Worm (Caenorhabditis elegans) whole organism, L2 larva: ENCODE results near the gene irld-42.

Source experiments
- C34F6.9 ChIP-seq: fragments of 150-350 bp; optimal IDR thresholded peaks from 2 replicates; lab custom pipeline; 2014; ENCODE audit warnings: missing biosample characterization, missing genetic modification characterization
- F13H6.1 ChIP-seq: sonication (generic microtip); optimal IDR thresholded peaks from 2 replicates; lab custom pipeline; 2016; ENCODE audit warnings: missing genetic modification characterization, missing compliant biosample characterization
- Y55F3AM.14 ChIP-seq: fragments of 200-800 bp; sonication (Bioruptor generic); optimal IDR thresholded peaks from 2 replicates; lab custom pipeline; 2018; ENCODE audit warnings: mild to moderate bottlenecking, missing genetic modification characterization, missing compliant biosample characterization
- alr-1 ChIP-seq: fragments of 150-350 bp; optimal IDR thresholded peaks from 2 replicates; lab custom pipeline; 2014; ENCODE audit warnings: missing biosample characterization, missing genetic modification characterization
- aly-2 ChIP-seq: fragments of 150-350 bp; optimal IDR thresholded peaks from 2 replicates; lab custom pipeline; 2014; ENCODE audit warnings: missing biosample characterization, missing genetic modification characterization
- ama-1 ChIP-seq: fragments of 150-350 bp; optimal IDR thresholded peaks from 2 replicates; lab custom pipeline; 2018; ENCODE audit warnings: inconsistent platforms
- blmp-1 ChIP-seq: sonication (generic microtip); optimal IDR thresholded peaks from 2 replicates; lab custom pipeline; 2017; ENCODE audit warnings: missing genetic modification characterization, mild to moderate bottlenecking, missing compliant biosample characterization, antibody characterized with exemption, moderate library complexity; ENCODE audit not compliant: insufficient read depth
- ceh-82 ChIP-seq: fragments of 150-350 bp; optimal IDR thresholded peaks from 2 replicates; lab custom pipeline; 2014; ENCODE audit warnings: missing biosample characterization, missing genetic modification characterization
- crh-2 ChIP-seq: sonication (generic microtip); optimal IDR thresholded peaks from 2 replicates; lab custom pipeline; 2017; ENCODE audit warnings: missing biosample characterization, missing genetic modification characterization
- dmd-4 ChIP-seq: sonication (generic microtip); optimal IDR thresholded peaks from 2 replicates; lab custom pipeline; 2017; ENCODE audit warnings: missing biosample characterization, missing genetic modification characterization
- egl-27 ChIP-seq: sonication (generic microtip); optimal IDR thresholded peaks from 3 replicates; lab custom pipeline; 2017; ENCODE audit warnings: missing biosample characterization, missing genetic modification reagents, missing genetic modification characterization
- elt-1 ChIP-seq: fragments of 150-350 bp; optimal IDR thresholded peaks from 2 replicates; lab custom pipeline; 2014; ENCODE audit warnings: missing biosample characterization, missing genetic modification characterization
- fos-1 ChIP-seq: fragments of 150-350 bp; optimal IDR thresholded peaks from 2 replicates; lab custom pipeline; 2014; ENCODE audit warnings: missing biosample characterization, missing genetic modification characterization
- gmeb-1 ChIP-seq: fragments of 150-350 bp; optimal IDR thresholded peaks from 2 replicates; lab custom pipeline; 2014; ENCODE audit warnings: missing biosample characterization, missing genetic modification characterization
- lin-11 ChIP-seq: fragments of 150-350 bp; sonication (generic microtip); optimal IDR thresholded peaks from 2 replicates; lab custom pipeline; 2014; ENCODE audit warnings: missing biosample characterization, missing genetic modification characterization, inconsistent platforms, mixed read lengths
- lin-39 ChIP-seq: fragments of 150-350 bp; optimal IDR thresholded peaks from 2 replicates; lab custom pipeline; 2014; ENCODE audit warnings: missing biosample characterization, missing genetic modification reagents, missing genetic modification characterization
- lsy-2 ChIP-seq, 2 experiments: fragments of 150-350 bp in 1 of 2; sonication (generic microtip) in 1 of 2; optimal IDR thresholded peaks; 2 replicates each; lab custom pipeline; 2014 to 2017; ENCODE audit warnings: missing biosample characterization in 2 of 2, missing genetic modification characterization in 2 of 2
- mab-5 ChIP-seq: fragments of 150-350 bp; optimal IDR thresholded peaks from 2 replicates; lab custom pipeline; 2014; ENCODE audit warnings: missing biosample characterization, missing genetic modification characterization
- mbf-1 ChIP-seq: sonication (generic microtip); optimal IDR thresholded peaks from 2 replicates; lab custom pipeline; 2017; ENCODE audit warnings: missing biosample characterization, missing genetic modification characterization
- mdl-1 ChIP-seq, 2 experiments: fragments of 150-350 bp in 1 of 2; sonication (generic microtip) in 1 of 2; optimal IDR thresholded peaks; 2 replicates each; lab custom pipeline; 2017; ENCODE audit warnings: missing biosample characterization in 2 of 2, missing genetic modification characterization in 2 of 2
- nhr-10 ChIP-seq: sonication (generic microtip); optimal IDR thresholded peaks from 2 replicates; lab custom pipeline; 2017; ENCODE audit warnings: missing biosample characterization, missing genetic modification characterization
- nhr-12 ChIP-seq: fragments of 150-350 bp; optimal IDR thresholded peaks from 2 replicates; lab custom pipeline; 2014; ENCODE audit warnings: missing biosample characterization, missing genetic modification characterization
- nhr-129 ChIP-seq: fragments of 150-350 bp; optimal IDR thresholded peaks from 2 replicates; lab custom pipeline; 2014; ENCODE audit warnings: missing biosample characterization, missing genetic modification characterization
- nhr-25 ChIP-seq: fragments of 150-350 bp; sonication (generic microtip); optimal IDR thresholded peaks from 3 replicates; lab custom pipeline; 2014; ENCODE audit warnings: missing biosample characterization, missing genetic modification characterization
- nhr-6 ChIP-seq: fragments of 150-350 bp; optimal IDR thresholded peaks from 2 replicates; lab custom pipeline; 2014; ENCODE audit warnings: missing biosample characterization, missing genetic modification characterization
- nhr-77 ChIP-seq: fragments of 150-350 bp; optimal IDR thresholded peaks from 2 replicates; lab custom pipeline; 2014; ENCODE audit warnings: missing biosample characterization, missing genetic modification characterization
- sem-4 ChIP-seq: fragments of 150-350 bp; optimal IDR thresholded peaks from 2 replicates; lab custom pipeline; 2014; ENCODE audit warnings: missing biosample characterization, missing genetic modification reagents, missing genetic modification characterization
- skn-1 ChIP-seq: sonication (generic microtip); optimal IDR thresholded peaks from 2 replicates; lab custom pipeline; 2017; ENCODE audit warnings: missing biosample characterization, missing genetic modification characterization
- sma-3 ChIP-seq: sonication (generic microtip); optimal IDR thresholded peaks from 2 replicates; lab custom pipeline; 2016; ENCODE audit warnings: missing genetic modification reagents, missing genetic modification characterization, missing compliant biosample characterization
- sma-9 ChIP-seq, 2 experiments: fragments of 150-350 bp in 1 of 2; sonication (generic microtip) in 1 of 2; optimal IDR thresholded peaks; 2 replicates each; lab custom pipeline; 2014 to 2016; ENCODE audit warnings: missing genetic modification characterization in 2 of 2, mild to moderate bottlenecking in 1 of 2, missing biosample characterization in 1 of 2, missing compliant biosample characterization in 1 of 2, missing genetic modification reagents in 1 of 2, moderate library complexity in 1 of 2
- snpc-4 ChIP-seq: fragments of 150-350 bp; optimal IDR thresholded peaks from 2 replicates; lab custom pipeline; 2014; ENCODE audit warnings: missing biosample characterization, missing genetic modification characterization
- unc-39 ChIP-seq: fragments of 150-350 bp; optimal IDR thresholded peaks from 2 replicates; lab custom pipeline; 2014; ENCODE audit warnings: missing biosample characterization, missing genetic modification characterization
- unc-55 ChIP-seq: fragments of 150-350 bp; sonication (generic microtip); optimal IDR thresholded peaks from 3 replicates; lab custom pipeline; 2014; ENCODE audit warnings: missing biosample characterization, missing genetic modification reagents, missing genetic modification characterization
- zag-1 ChIP-seq: fragments of 150-350 bp; optimal IDR thresholded peaks from 2 replicates; lab custom pipeline; 2014; ENCODE audit warnings: missing biosample characterization, missing genetic modification characterization
- ztf-1 ChIP-seq: fragments of 200-800 bp; sonication (Bioruptor generic); conservative IDR thresholded peaks from 2 replicates; pipeline ENCODE4 v1.3.6; 2022; ENCODE audit warnings: missing genetic modification characterization, missing compliant biosample characterization
- ztf-11 ChIP-seq: sonication (generic microtip); optimal IDR thresholded peaks from 2 replicates; lab custom pipeline; 2017; ENCODE audit warnings: missing biosample characterization, missing genetic modification characterization

irld-42 gene

ce11 chrV:1701584-1702101 is 33.3 kb downstream of the irld-42 start, which contains the start of gene srw-90:
Gene srw-90 (plus strand): TSS chrV:1702051.
- TF ChIP-seq fos-1 (tag; lab: Kevin White, UChicago) (no peak), blmp-1 (tag; lab: Kevin White, UChicago) (no peak), C34F6.9 (tag; lab: Kevin White, UChicago) (no peak), sem-4 (tag; lab: Kevin White, UChicago) (no peak), nhr-25 (tag; lab: Kevin White, UChicago) (no peak), ceh-82 (tag; lab: Kevin White, UChicago) (no peak), mdl-1 (tag; optimal IDR thresholded peaks at IDR 0.05; lab: Kevin White, UChicago) (no peak), F13H6.1 (tag; lab: Kevin White, UChicago) (no peak), lsy-2 (tag; optimal IDR thresholded peaks at IDR 0.05; lab: Kevin White, UChicago) (no peak), aly-2 (no peak), unc-39 (no peak)

- TF ChIP-seq mbf-1: no peak
- TF ChIP-seq C34F6.9 (tag; lab: Kevin White, UChicago): no peak
- no peak for TF ChIP-seq zag-1 (tag; lab: Kevin White, UChicago)
- TF ChIP-seq crh-2 (tag; lab: Kevin White, UChicago): no peak
- TF ChIP-seq ztf-1 (GFP tag; lab: Robert Waterston, UW): no peak
- no peak for TF ChIP-seq elt-1 (tag; lab: Kevin White, UChicago)
- no peak for TF ChIP-seq unc-39
- no peak for TF ChIP-seq F13H6.1 (tag; lab: Kevin White, UChicago)
- no peak for TF ChIP-seq egl-27 (tag; lab: Kevin White, UChicago)
- TF ChIP-seq gmeb-1 (tag; lab: Kevin White, UChicago): no peak
- no peak for TF ChIP-seq nhr-6 (tag; lab: Kevin White, UChicago)
- TF ChIP-seq nhr-129 (tag; lab: Kevin White, UChicago): no peak
- no peak for TF ChIP-seq lin-11 (tag; lab: Kevin White, UChicago)
- no peak for TF ChIP-seq nhr-10
Measured at ce11 chrV:1708441-1708840, 40.1 kb downstream of the irld-42 start, which contains the start of gene srw-99. Gene srw-99 (plus strand): TSS chrV:1708741.

- no peak for TF ChIP-seq fos-1 (tag; lab: Kevin White, UChicago)
- TF ChIP-seq nhr-25 (tag; lab: Kevin White, UChicago): no peak
- TF ChIP-seq C34F6.9 (tag; lab: Kevin White, UChicago): no peak
- no peak for TF ChIP-seq blmp-1 (tag; lab: Kevin White, UChicago)
- no peak for TF ChIP-seq lin-11 (tag; lab: Kevin White, UChicago)
- no peak for TF ChIP-seq ztf-11 (tag; lab: Kevin White, UChicago)
- TF ChIP-seq ceh-82 (tag; lab: Kevin White, UChicago): no peak
- no peak for TF ChIP-seq nhr-12 (tag; lab: Kevin White, UChicago)
- TF ChIP-seq skn-1 (tag; lab: Kevin White, UChicago): no peak
- no peak for TF ChIP-seq snpc-4 (tag; lab: Kevin White, UChicago)
- no peak for TF ChIP-seq crh-2 (tag; lab: Kevin White, UChicago)
- no peak for TF ChIP-seq gmeb-1 (tag; lab: Kevin White, UChicago)
- TF ChIP-seq mbf-1: no peak
- no peak for TF ChIP-seq alr-1 (tag; lab: Kevin White, UChicago)
- no peak for TF ChIP-seq Y55F3AM.14 (GFP tag; lab: Kevin White, UChicago)
- TF ChIP-seq F13H6.1 (tag; lab: Kevin White, UChicago): no peak
- no peak for TF ChIP-seq dmd-4 (tag; lab: Kevin White, UChicago)
- no peak for TF ChIP-seq unc-39
- no peak for TF ChIP-seq nhr-10
Measured at ce11 chrV:1710909-1711308, 42.6 kb downstream of the irld-42 start, which contains the start of gene srw-100. Gene srw-100 (plus strand): TSS chrV:1711209.

- TF ChIP-seq lin-39 (tag; lab: Kevin White, UChicago): no peak
- TF ChIP-seq mab-5: no peak
- TF ChIP-seq sma-3 (GFP tag; lab: Kevin White, UChicago): no peak
- TF ChIP-seq mbf-1: no peak
- TF ChIP-seq skn-1 (tag; lab: Kevin White, UChicago): no peak
- no peak for TF ChIP-seq nhr-77 (tag; lab: Kevin White, UChicago)
- no peak for TF ChIP-seq ama-1 (lab: Kevin White, UChicago)
- no peak for TF ChIP-seq unc-55
- TF ChIP-seq sma-9 (GFP tag; optimal IDR thresholded peaks at IDR 0.05; lab: Kevin White, UChicago): no peak
- no peak for TF ChIP-seq sma-9 (tag; optimal IDR thresholded peaks at IDR 0.05; lab: Kevin White, UChicago)
Measured at ce11 chrV:1716892-1717291, 48.6 kb downstream of the irld-42 start, which contains the start of gene srw-103. Gene srw-103 (plus strand): TSS chrV:1717192.
